Fruit fly (Drosophila melanogaster): ENCODE measurements around the gene CG42717.

- TF ChIP-seq CTCF (optimal IDR thresholded peaks at IDR 0.05) (no peak), CG8478 (optimal IDR thresholded peaks at IDR 0.05) (no peak)
Measured at dm6 chr3L:16039063-16039462, 6.1 kb upstream of the CG42717 start.
